Worm (Caenorhabditis elegans) whole organism, L3 larva: ENCODE results near the gene K01C8.2.

ENCODE experiments used
- R02D3.7 ChIP-seq: fragments of 150-350 bp; optimal IDR thresholded peaks from 2 replicates; lab custom pipeline; 2014; ENCODE audit warnings: missing biosample characterization, missing genetic modification characterization
- elt-1 ChIP-seq: fragments of 150-350 bp; optimal IDR thresholded peaks from 2 replicates; lab custom pipeline; 2014; ENCODE audit warnings: missing biosample characterization, missing genetic modification characterization
- jun-1 ChIP-seq: fragments of 150-350 bp; optimal IDR thresholded peaks from 2 replicates; lab custom pipeline; 2014; ENCODE audit warnings: missing biosample characterization, missing genetic modification reagents, missing genetic modification characterization
- lin-15B ChIP-seq: fragments of 150-350 bp; optimal IDR thresholded peaks from 2 replicates; lab custom pipeline; 2014; ENCODE audit warnings: missing biosample characterization, missing genetic modification characterization
- mdl-1 ChIP-seq: fragments of 150-350 bp; optimal IDR thresholded peaks from 2 replicates; lab custom pipeline; 2014; ENCODE audit warnings: missing biosample characterization, missing genetic modification characterization
- nhr-12 ChIP-seq: fragments of 150-350 bp; optimal IDR thresholded peaks from 2 replicates; lab custom pipeline; 2014; ENCODE audit warnings: missing biosample characterization, missing genetic modification characterization
- nhr-25 ChIP-seq: sonication (generic microtip); optimal IDR thresholded peaks from 2 replicates; lab custom pipeline; 2017; ENCODE audit warnings: missing biosample characterization, missing genetic modification characterization
- nhr-76 ChIP-seq: fragments of 150-350 bp; sonication (generic microtip); optimal IDR thresholded peaks from 5 replicates; lab custom pipeline; 2014; ENCODE audit warnings: missing biosample characterization, missing genetic modification characterization
- pha-4 ChIP-seq: fragments of 150-350 bp; optimal IDR thresholded peaks from 2 replicates; lab custom pipeline; 2014; ENCODE audit warnings: missing biosample characterization, missing genetic modification reagents, missing genetic modification characterization
- unc-39 ChIP-seq: sonication (generic microtip); optimal IDR thresholded peaks from 4 replicates; lab custom pipeline; 2017; ENCODE audit warnings: missing biosample characterization, missing genetic modification characterization
- zag-1 ChIP-seq: fragments of 150-350 bp; optimal IDR thresholded peaks from 2 replicates; lab custom pipeline; 2014; ENCODE audit warnings: missing biosample characterization, missing genetic modification characterization

- TF ChIP-seq jun-1 (no peak), mdl-1 (no peak), nhr-76 (no peak), R02D3.7 (tag; lab: Kevin White, UChicago) (no peak), pha-4 (tag; lab: Kevin White, UChicago) (no peak), unc-39 (tag; lab: Kevin White, UChicago) (no peak), nhr-25 (tag; lab: Kevin White, UChicago) (peak; percentile 43), elt-1 (tag; lab: Kevin White, UChicago) (no peak), zag-1 (tag; lab: Kevin White, UChicago) (no peak), nhr-12 (tag; lab: Kevin White, UChicago) (no peak), lin-15B (tag; lab: Kevin White, UChicago) (no peak)
Observed at ce11 chrII:8223422-8223821, 45.8 kb downstream of the K01C8.2 start.
